Worm (Caenorhabditis elegans) whole organism, L1 larva: ENCODE results near the gene C30G7.2.

Source experiments
- C16A3.4 ChIP-seq: fragments of 150-350 bp; optimal IDR thresholded peaks from 2 replicates; lab custom pipeline; 2014; ENCODE audit warnings: missing biosample characterization, missing genetic modification characterization
- C34B4.2 ChIP-seq: sonication (generic microtip); optimal IDR thresholded peaks from 2 replicates; lab custom pipeline; 2017; ENCODE audit warnings: mild to moderate bottlenecking, missing genetic modification characterization, missing compliant biosample characterization
- ama-1 ChIP-seq: fragments of 150-350 bp; optimal IDR thresholded peaks from 2 replicates; lab custom pipeline; 2014
- blmp-1 ChIP-seq: fragments of 150-350 bp; optimal IDR thresholded peaks from 2 replicates; lab custom pipeline; 2014; ENCODE audit warnings: missing biosample characterization, missing genetic modification characterization
- ceh-63 ChIP-seq: fragments of 200-800 bp; sonication (Bioruptor generic); optimal IDR thresholded peaks from 2 replicates; lab custom pipeline; 2018; ENCODE audit warnings: mild to moderate bottlenecking, missing genetic modification characterization, missing compliant biosample characterization
- ceh-8 ChIP-seq: fragments of 200-800 bp; sonication (Bioruptor generic); optimal IDR thresholded peaks from 2 replicates; lab custom pipeline; 2018; ENCODE audit warnings: mild to moderate bottlenecking, missing genetic modification characterization, moderate library complexity, missing compliant biosample characterization
- ceh-88 ChIP-seq: fragments of 200-800 bp; sonication (Bioruptor generic); IDR thresholded peaks from 2 replicates; pipeline ENCODE4 v1.3.6; 2022; ENCODE audit warnings: missing genetic modification characterization, missing compliant biosample characterization
- dpl-1 ChIP-seq, 3 experiments: fragments of 150-350 bp in 2 of 3; sonication (generic microtip) in 1 of 3; optimal IDR thresholded peaks; 2 replicates each; lab custom pipeline; 2014 to 2017; ENCODE audit warnings: missing biosample characterization in 3 of 3, missing genetic modification characterization in 3 of 3, missing genetic modification reagents in 3 of 3
- dsc-1 ChIP-seq: sonication (generic microtip); optimal IDR thresholded peaks from 2 replicates; lab custom pipeline; 2016; ENCODE audit warnings: mild to moderate bottlenecking, missing genetic modification characterization, missing compliant biosample characterization
- efl-1 ChIP-seq, 4 experiments: fragments of 150-350 bp; optimal IDR thresholded peaks in 3 of 4; peaks in 1 of 4; 1 replicate in 1 of 4; 2 replicates in 3 of 4; lab custom pipeline; 2014; ENCODE audit warnings: missing biosample characterization in 2 of 4, missing genetic modification characterization in 2 of 4, missing genetic modification reagents in 2 of 4
- elt-2 ChIP-seq: sonication (generic microtip); optimal IDR thresholded peaks from 2 replicates; lab custom pipeline; 2016; ENCODE audit warnings: missing genetic modification characterization, mild to moderate bottlenecking, inconsistent platforms, missing compliant biosample characterization, missing genetic modification reagents
- fkh-10 ChIP-seq: sonication (generic microtip); optimal IDR thresholded peaks from 2 replicates; lab custom pipeline; 2017; ENCODE audit warnings: missing biosample characterization, missing genetic modification reagents, missing genetic modification characterization
- fkh-4 ChIP-seq: sonication (generic microtip); optimal IDR thresholded peaks from 2 replicates; lab custom pipeline; 2016; ENCODE audit warnings: missing compliant biosample characterization, missing genetic modification characterization, borderline replicate concordance
- fkh-8 ChIP-seq: sonication (generic microtip); optimal IDR thresholded peaks from 2 replicates; lab custom pipeline; 2016; ENCODE audit warnings: mild to moderate bottlenecking, missing genetic modification characterization, missing compliant biosample characterization
- grh-1 ChIP-seq: fragments of 200-800 bp; sonication (Bioruptor generic); IDR thresholded peaks from 2 replicates; pipeline ENCODE4 v1.3.6; 2022; ENCODE audit warnings: missing genetic modification reagents, missing genetic modification characterization, missing compliant biosample characterization
- hlh-17 ChIP-seq: fragments of 200-800 bp; sonication (Bioruptor generic); optimal IDR thresholded peaks from 2 replicates; lab custom pipeline; 2018; ENCODE audit warnings: missing genetic modification characterization, mild to moderate bottlenecking, missing compliant biosample characterization, moderate library complexity, borderline replicate concordance
- hlh-4 ChIP-seq: sonication (generic microtip); optimal IDR thresholded peaks from 2 replicates; lab custom pipeline; 2016; ENCODE audit warnings: mild to moderate bottlenecking, missing genetic modification characterization, missing compliant biosample characterization
- hpl-2 ChIP-seq: fragments of 150-350 bp; optimal IDR thresholded peaks from 2 replicates; lab custom pipeline; 2014; ENCODE audit warnings: missing biosample characterization, missing genetic modification reagents, missing genetic modification characterization
- lin-13 ChIP-seq: fragments of 150-350 bp; optimal IDR thresholded peaks from 2 replicates; lab custom pipeline; 2014; ENCODE audit warnings: missing biosample characterization, missing genetic modification reagents, missing genetic modification characterization
- lin-14 ChIP-seq: fragments of 200-800 bp; sonication (Bioruptor generic); optimal IDR thresholded peaks from 2 replicates; lab custom pipeline; 2018; ENCODE audit warnings: mild to moderate bottlenecking, missing genetic modification characterization, moderate library complexity, missing compliant biosample characterization
- lin-15B ChIP-seq: fragments of 150-350 bp; sonication (generic microtip); optimal IDR thresholded peaks from 3 replicates; lab custom pipeline; 2014; ENCODE audit warnings: missing biosample characterization, missing genetic modification characterization
- lin-35 ChIP-seq, 2 experiments: fragments of 150-350 bp; optimal IDR thresholded peaks; 2 replicates each; lab custom pipeline; 2014; ENCODE audit warnings: missing biosample characterization in 2 of 2, missing genetic modification characterization in 2 of 2, missing genetic modification reagents in 2 of 2
- lir-3 ChIP-seq: sonication (generic microtip); optimal IDR thresholded peaks from 2 replicates; lab custom pipeline; 2016; ENCODE audit warnings: mild to moderate bottlenecking, missing genetic modification characterization, moderate library complexity, missing compliant biosample characterization; ENCODE audit not compliant: poor library complexity
- lsy-2 ChIP-seq, 2 experiments: fragments of 150-350 bp; optimal IDR thresholded peaks; 2 replicates each; lab custom pipeline; 2014; ENCODE audit warnings: missing biosample characterization in 2 of 2, missing genetic modification characterization in 2 of 2
- mdl-1 ChIP-seq, 2 experiments: fragments of 150-350 bp; optimal IDR thresholded peaks; 2 replicates each; lab custom pipeline; 2014 to 2017; ENCODE audit warnings: missing biosample characterization in 2 of 2, missing genetic modification characterization in 2 of 2, inconsistent platforms in 1 of 2
- mef-2 ChIP-seq: fragments of 150-350 bp; optimal IDR thresholded peaks from 2 replicates; lab custom pipeline; 2014; ENCODE audit warnings: missing biosample characterization, missing genetic modification characterization
- nhr-11 ChIP-seq: fragments of 150-350 bp; optimal IDR thresholded peaks from 2 replicates; lab custom pipeline; 2014; ENCODE audit warnings: missing biosample characterization, missing genetic modification characterization
- nhr-20 ChIP-seq: sonication (generic microtip); optimal IDR thresholded peaks from 2 replicates; lab custom pipeline; 2016; ENCODE audit warnings: mild to moderate bottlenecking, missing genetic modification characterization, missing compliant biosample characterization
- nhr-71 ChIP-seq: sonication (generic microtip); optimal IDR thresholded peaks from 2 replicates; lab custom pipeline; 2016; ENCODE audit warnings: mild to moderate bottlenecking, missing genetic modification characterization, moderate library complexity, missing compliant biosample characterization
- nhr-76 ChIP-seq: sonication (generic microtip); optimal IDR thresholded peaks from 2 replicates; lab custom pipeline; 2017; ENCODE audit warnings: missing biosample characterization, missing genetic modification characterization
- nhr-84 ChIP-seq: sonication (generic microtip); optimal IDR thresholded peaks from 2 replicates; lab custom pipeline; 2017; ENCODE audit warnings: missing biosample characterization, missing genetic modification characterization
- pag-3 ChIP-seq: sonication (generic microtip); optimal IDR thresholded peaks from 2 replicates; lab custom pipeline; 2017; ENCODE audit warnings: missing genetic modification characterization, mild to moderate bottlenecking, missing compliant biosample characterization, antibody characterized with exemption, borderline replicate concordance; ENCODE audit not compliant: insufficient read depth
- pax-3 ChIP-seq: fragments of 200-800 bp; sonication (Bioruptor generic); optimal IDR thresholded peaks from 2 replicates; lab custom pipeline; 2018; ENCODE audit warnings: mild to moderate bottlenecking, missing genetic modification characterization, moderate library complexity, missing compliant biosample characterization
- rnt-1 ChIP-seq: sonication (generic microtip); optimal IDR thresholded peaks from 2 replicates; lab custom pipeline; 2016; ENCODE audit warnings: mild to moderate bottlenecking, missing genetic modification characterization, moderate library complexity, missing compliant biosample characterization
- skn-1 ChIP-seq: fragments of 150-350 bp; optimal IDR thresholded peaks from 2 replicates; lab custom pipeline; 2014; ENCODE audit warnings: missing biosample characterization, missing genetic modification characterization
- snpc-4 ChIP-seq: fragments of 150-350 bp; optimal IDR thresholded peaks from 2 replicates; lab custom pipeline; 2014; ENCODE audit warnings: missing biosample characterization, missing genetic modification characterization
- sox-4 ChIP-seq: sonication (generic microtip); optimal IDR thresholded peaks from 2 replicates; lab custom pipeline; 2016; ENCODE audit warnings: missing genetic modification characterization, missing compliant biosample characterization
- sup-37 ChIP-seq: fragments of 200-800 bp; sonication (Bioruptor generic); optimal IDR thresholded peaks from 2 replicates; lab custom pipeline; 2018; ENCODE audit warnings: mild to moderate bottlenecking, missing genetic modification characterization, missing compliant biosample characterization
- tbx-2 ChIP-seq: sonication (generic microtip); optimal IDR thresholded peaks from 2 replicates; lab custom pipeline; 2016; ENCODE audit warnings: missing genetic modification characterization, missing compliant biosample characterization
- unc-130 ChIP-seq: fragments of 150-350 bp; optimal IDR thresholded peaks from 2 replicates; lab custom pipeline; 2017; ENCODE audit warnings: missing biosample characterization, missing genetic modification characterization, inconsistent platforms
- unc-30 ChIP-seq: sonication (generic microtip); optimal IDR thresholded peaks from 2 replicates; lab custom pipeline; 2017; ENCODE audit warnings: missing biosample characterization, missing genetic modification characterization
- unc-86 ChIP-seq: sonication (generic microtip); optimal IDR thresholded peaks from 2 replicates; lab custom pipeline; 2016; ENCODE audit warnings: missing genetic modification characterization, missing compliant biosample characterization
- vab-15 ChIP-seq: sonication (generic microtip); optimal IDR thresholded peaks from 2 replicates; lab custom pipeline; 2017; ENCODE audit warnings: missing genotype, mild to moderate bottlenecking, missing genetic modification characterization, missing compliant biosample characterization
- zip-4 ChIP-seq: fragments of 200-800 bp; sonication (Bioruptor generic); optimal IDR thresholded peaks from 2 replicates; lab custom pipeline; 2018; ENCODE audit warnings: mild to moderate bottlenecking, missing genetic modification characterization, moderate library complexity, missing compliant biosample characterization
- ztf-11 ChIP-seq, 2 experiments: sonication (generic microtip); optimal IDR thresholded peaks; 2 replicates each; lab custom pipeline; 2016 to 2017; ENCODE audit warnings: missing genetic modification characterization in 2 of 2, missing biosample characterization in 1 of 2, missing compliant biosample characterization in 1 of 2
- ztf-4 ChIP-seq: fragments of 150-350 bp; optimal IDR thresholded peaks from 2 replicates; lab custom pipeline; 2014; ENCODE audit warnings: missing biosample characterization, missing genetic modification characterization

C30G7.2 gene

DNA sequence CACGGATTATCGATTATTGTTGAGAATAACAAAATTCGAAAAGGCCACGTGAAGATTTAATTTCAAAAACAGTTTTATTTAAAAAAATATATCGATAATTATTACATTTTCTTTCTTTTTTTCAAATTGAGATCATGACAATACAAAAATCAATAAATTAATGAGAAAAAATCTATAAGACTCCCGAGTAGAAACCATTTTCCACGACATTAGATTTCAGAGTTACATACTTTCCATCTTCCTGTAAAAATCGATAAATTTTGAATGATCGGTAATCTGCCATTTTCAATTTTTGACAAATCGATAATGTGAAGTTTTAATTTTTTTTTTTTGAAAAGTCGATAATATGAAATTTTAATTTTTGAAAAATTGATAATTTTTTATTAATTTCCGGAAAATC, 9.0 kb downstream of the C30G7.2 start, which contains the start of gene C30G7.3:
TSS of gene C30G7.3 (minus strand) at position 8 of the 400 bp plus-strand sequence.
- no peak for TF ChIP-seq snpc-4 (tag; lab: Kevin White, UChicago)
- TF ChIP-seq ztf-4 (tag; lab: Kevin White, UChicago), result no peak
- TF ChIP-seq ceh-63 (GFP tag; lab: Kevin White, UChicago), result no peak
- TF ChIP-seq fkh-4, result no peak
- no peak for TF ChIP-seq ama-1 (lab: Kevin White, UChicago)
- no peak for TF ChIP-seq blmp-1 (tag; lab: Kevin White, UChicago)
- no peak for TF ChIP-seq mdl-1 (tag; optimal IDR thresholded peaks at IDR 0.05; lab: Kevin White, UChicago)
- no peak for TF ChIP-seq fkh-8 (tag; lab: Kevin White, UChicago)
- no peak for TF ChIP-seq unc-130
- no peak for TF ChIP-seq pag-3 (tag; lab: Kevin White, UChicago)
- TF ChIP-seq lsy-2 (tag; optimal IDR thresholded peaks at IDR 0.05; lab: Kevin White, UChicago), result no peak
- TF ChIP-seq ceh-88 (GFP tag; lab: Robert Waterston, UW), result no peak
- no peak for TF ChIP-seq lin-13 (GFP tag; lab: Kevin White, UChicago)
- no peak for TF ChIP-seq hpl-2 (GFP tag; lab: Kevin White, UChicago)
- TF ChIP-seq nhr-71 (tag; lab: Kevin White, UChicago), result no peak
- no peak for TF ChIP-seq lin-14 (GFP tag; lab: Kevin White, UChicago)
- no peak for TF ChIP-seq ztf-11 (tag; optimal IDR thresholded peaks at IDR 0.05; lab: Kevin White, UChicago)
- no peak for TF ChIP-seq vab-15 (tag; lab: Kevin White, UChicago)
- TF ChIP-seq C34B4.2 (tag; lab: Kevin White, UChicago), result no peak
- TF ChIP-seq, all 84 proteins: peak for 0

DNA sequence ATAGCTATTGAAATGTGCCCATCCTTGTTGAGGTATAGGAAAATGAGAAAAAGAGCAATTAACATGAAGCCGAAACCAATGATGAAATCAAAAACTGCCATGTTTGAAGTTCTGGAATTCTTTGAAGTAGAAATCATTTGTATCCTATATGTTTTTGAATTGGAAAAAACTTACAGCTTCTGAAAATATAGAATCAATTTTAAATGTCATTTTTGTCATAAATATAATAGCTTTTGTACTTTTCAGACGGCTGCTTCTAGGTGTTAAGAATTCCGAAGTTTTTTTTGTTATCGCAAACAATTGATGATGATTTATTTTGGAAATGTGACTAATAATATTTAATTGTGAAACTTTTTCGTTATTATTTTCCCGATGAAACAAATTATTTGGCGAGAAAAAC, 10.3 kb downstream of the C30G7.2 start, which contains the start of gene C30G7.4:
TSS of gene C30G7.4 (minus strand) at position 101 of the 400 bp plus-strand sequence.
- TF ChIP-seq nhr-84 (tag; lab: Kevin White, UChicago), result no peak
- no peak for TF ChIP-seq unc-30 (tag; lab: Kevin White, UChicago)
- TF ChIP-seq hlh-4 (tag; lab: Kevin White, UChicago), result no peak
- TF ChIP-seq sox-4 (tag; lab: Kevin White, UChicago), result no peak
- TF ChIP-seq lin-35 (GFP tag; optimal IDR thresholded peaks at IDR 0.05; lab: Kevin White, UChicago), result no peak
- no peak for TF ChIP-seq ceh-8
- TF ChIP-seq lin-14 (GFP tag; lab: Kevin White, UChicago), result no peak
- TF ChIP-seq grh-1 (GFP tag; lab: Robert Waterston, UW), result no peak
- TF ChIP-seq unc-86 (tag; lab: Kevin White, UChicago), result no peak
- TF ChIP-seq lin-15B (tag; lab: Kevin White, UChicago), result no peak
- TF ChIP-seq pax-3 (tag; lab: Kevin White, UChicago), result no peak
- no peak for TF ChIP-seq efl-1 (optimal IDR thresholded peaks at IDR 0.05; lab: Kevin White, UChicago)
- no peak for TF ChIP-seq efl-1 (GFP tag; optimal IDR thresholded peaks at IDR 0.05 in 1 of 2; lab: Kevin White, UChicago)
- no peak for TF ChIP-seq lir-3 (tag; lab: Kevin White, UChicago)
- TF ChIP-seq tbx-2 (tag; lab: Kevin White, UChicago), result no peak
- no peak for TF ChIP-seq unc-130
- TF ChIP-seq mef-2 (tag; lab: Kevin White, UChicago), result no peak
- TF ChIP-seq ztf-11 (tag; optimal IDR thresholded peaks at IDR 0.05; lab: Kevin White, UChicago), result no peak
- TF ChIP-seq vab-15 (tag; lab: Kevin White, UChicago), result no peak
- TF ChIP-seq hlh-17 (GFP tag; lab: Kevin White, UChicago), result no peak
- TF ChIP-seq nhr-20 (tag; lab: Kevin White, UChicago), result no peak
- TF ChIP-seq, all 84 proteins: peak for 0

DNA sequence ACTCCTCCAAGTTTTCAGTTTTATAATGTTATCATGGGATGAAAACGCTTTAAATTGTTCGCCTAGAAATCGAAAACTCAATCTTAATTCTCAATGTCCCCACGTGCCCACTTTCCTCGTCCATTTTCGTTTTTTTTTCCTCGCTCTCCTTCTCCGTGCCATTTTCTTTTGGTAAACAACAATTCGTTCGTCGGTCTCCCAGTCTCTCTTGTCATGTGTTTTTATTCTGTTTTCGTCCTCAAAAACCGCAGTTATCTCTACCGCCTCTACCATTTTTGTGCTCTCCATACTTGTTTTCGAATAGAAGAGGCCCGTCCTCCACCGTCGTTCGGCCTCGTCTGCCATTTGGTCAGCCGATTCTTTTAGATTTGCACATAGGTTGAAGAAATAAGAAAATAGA, 11.9 kb downstream of the C30G7.2 start:
- TF ChIP-seq rnt-1 (no peak), fkh-10 (GFP tag; lab: Kevin White, UChicago) (no peak), nhr-20 (tag; lab: Kevin White, UChicago) (peak; percentile 23), unc-30 (tag; lab: Kevin White, UChicago) (no peak), dpl-1 (GFP tag; optimal IDR thresholded peaks at IDR 0.05; lab: Kevin White, UChicago) (peak; percentile 6 to 15 (median 6)), mdl-1 (tag; optimal IDR thresholded peaks at IDR 0.05; lab: Kevin White, UChicago) (peak in 1 of 2 experiments; percentile 70), mef-2 (tag; lab: Kevin White, UChicago) (no peak), dsc-1 (tag; lab: Kevin White, UChicago) (no peak), nhr-11 (tag; lab: Kevin White, UChicago) (no peak), pax-3 (tag; lab: Kevin White, UChicago) (peak; percentile 51), ama-1 (lab: Kevin White, UChicago) (peak; percentile 36), sup-37 (GFP tag; lab: Kevin White, UChicago) (no peak), fkh-8 (tag; lab: Kevin White, UChicago) (peak; percentile 0), zip-4 (GFP tag; lab: Kevin White, UChicago) (no peak), nhr-76 (tag; lab: Kevin White, UChicago) (no peak), hlh-17 (GFP tag; lab: Kevin White, UChicago) (no peak), skn-1 (tag; lab: Kevin White, UChicago) (no peak), lin-14 (GFP tag; lab: Kevin White, UChicago) (peak; percentile 77), lin-35 (GFP tag; optimal IDR thresholded peaks at IDR 0.05; lab: Kevin White, UChicago) (peak; percentile 21 to 52), C16A3.4 (tag; lab: Kevin White, UChicago) (peak; percentile 29), ceh-88 (GFP tag; lab: Robert Waterston, UW) (0 out of 2 replicates have a peak, but pooled peaks have one; percentile 7), elt-2 (tag; lab: Kevin White, UChicago) (no peak)
